Fruit fly (Drosophila melanogaster) whole organism, embryonic: ENCODE results near the gene Nsf2.

ENCODE experiments used
- Awh ChIP-seq: fragments of 200-800 bp; sonication (Bioruptor generic); IDR thresholded peaks from 2 replicates; pipeline ENCODE4, ENCODE4 v1.3.6; 2022; ENCODE audit warnings: missing biosample characterization, missing genetic modification characterization
- BEAF-32 ChIP-seq: fragments of 200-800 bp; sonication (Bioruptor generic); optimal IDR thresholded peaks from 3 replicates; lab custom pipeline; 2017; ENCODE audit warnings: missing biosample characterization, missing genetic modification characterization, mild to moderate bottlenecking, moderate library complexity, missing genetic modification reagents
- Bdp1 ChIP-seq: fragments of 200-800 bp; sonication (Bioruptor generic); optimal IDR thresholded peaks from 3 replicates; lab custom pipeline; 2016; ENCODE audit warnings: missing biosample characterization, missing genetic modification characterization
- CG10366 ChIP-seq: fragments of 200-800 bp; sonication (Bioruptor generic); IDR thresholded peaks from 2 replicates; pipeline ENCODE4 v1.3.6; 2022; ENCODE audit warnings: missing biosample characterization, missing genetic modification characterization
- CG11093 ChIP-seq: fragments of 200-800 bp; sonication (Bioruptor generic); IDR thresholded peaks from 3 replicates; pipeline ENCODE4 v1.3.6; 2022; ENCODE audit warnings: missing biosample characterization, missing genetic modification characterization
- CG11247 ChIP-seq: fragments of 200-800 bp; sonication (Bioruptor generic); IDR thresholded peaks from 2 replicates; pipeline ENCODE4 v1.3.6; 2022; ENCODE audit warnings: missing biosample characterization, missing genetic modification characterization
- CG11456 ChIP-seq: fragments of 200-800 bp; sonication (Bioruptor generic); IDR thresholded peaks from 3 replicates; pipeline ENCODE4 v1.3.6; 2022; ENCODE audit warnings: missing biosample characterization, missing genetic modification characterization
- CG12155 ChIP-seq: fragments of 200-800 bp; sonication (Bioruptor generic); optimal IDR thresholded peaks from 3 replicates; lab custom pipeline; 2016; ENCODE audit warnings: missing biosample characterization, missing genetic modification characterization
- CG12236 ChIP-seq: fragments of 200-800 bp; sonication (Bioruptor generic); optimal IDR thresholded peaks from 2 replicates; lab custom pipeline; 2016; ENCODE audit warnings: missing biosample characterization, missing genetic modification characterization
- CG12769 ChIP-seq: fragments of 200-800 bp; sonication (Bioruptor generic); optimal IDR thresholded peaks from 2 replicates; lab custom pipeline; 2019; ENCODE audit warnings: missing biosample characterization, mild to moderate bottlenecking, missing genetic modification characterization, moderate library complexity
- CG14710 ChIP-seq: fragments of 200-800 bp; sonication (Bioruptor generic); optimal IDR thresholded peaks from 3 replicates; lab custom pipeline; 2019; ENCODE audit warnings: missing biosample characterization, mild to moderate bottlenecking, missing genetic modification characterization, moderate library complexity
- CG1647 ChIP-seq: fragments of 200-800 bp; sonication (Bioruptor generic); optimal IDR thresholded peaks from 3 replicates; lab custom pipeline; 2016; ENCODE audit warnings: missing biosample characterization, missing genetic modification characterization
- CG17359 ChIP-seq: fragments of 200-800 bp; sonication (Bioruptor generic); optimal IDR thresholded peaks from 3 replicates; lab custom pipeline; 2018; ENCODE audit warnings: missing biosample characterization, mild to moderate bottlenecking, missing genetic modification characterization, moderate library complexity
- CG30020 ChIP-seq: fragments of 200-800 bp; optimal IDR thresholded peaks from 2 replicates; lab custom pipeline; 2019; ENCODE audit warnings: missing biosample characterization, mild to moderate bottlenecking, missing genetic modification characterization, moderate library complexity
- CG30403 ChIP-seq: fragments of 200-800 bp; sonication (Bioruptor generic); optimal IDR thresholded peaks from 3 replicates; lab custom pipeline; 2016; ENCODE audit warnings: missing biosample characterization, missing genetic modification characterization
- CG3065 ChIP-seq: fragments of 200-800 bp; sonication (Bioruptor generic); optimal IDR thresholded peaks from 2 replicates; lab custom pipeline; 2016; ENCODE audit warnings: missing biosample characterization, missing genetic modification characterization
- CG31224 ChIP-seq: fragments of 200-800 bp; sonication (Bioruptor generic); IDR thresholded peaks from 2 replicates; pipeline ENCODE4 v1.3.6; 2022; ENCODE audit warnings: missing biosample characterization, missing genetic modification characterization
- CG31441 ChIP-seq: fragments of 200-800 bp; sonication (Bioruptor generic); IDR thresholded peaks from 2 replicates; pipeline ENCODE4 v1.3.6; 2022; ENCODE audit warnings: missing biosample characterization, missing genetic modification characterization
- CG32767 ChIP-seq: fragments of 200-800 bp; sonication (Bioruptor generic); IDR thresholded peaks from 2 replicates; pipeline ENCODE4 v1.3.6; 2022; ENCODE audit warnings: missing biosample characterization, missing genetic modification characterization
- CG34376 ChIP-seq: fragments of 200-800 bp; sonication (Bioruptor generic); optimal IDR thresholded peaks from 2 replicates; lab custom pipeline; 2018; ENCODE audit warnings: missing biosample characterization, mild to moderate bottlenecking, missing genetic modification characterization
- CG3995 ChIP-seq: fragments of 200-800 bp; sonication (Bioruptor generic); optimal IDR thresholded peaks from 3 replicates; lab custom pipeline; 2016; ENCODE audit warnings: missing biosample characterization, missing genetic modification characterization
- CG4282 ChIP-seq: fragments of 200-800 bp; sonication (Bioruptor generic); optimal IDR thresholded peaks from 2 replicates; lab custom pipeline; 2016; ENCODE audit warnings: missing biosample characterization, missing genetic modification characterization
- CG7372 ChIP-seq: fragments of 200-800 bp; sonication (Bioruptor generic); IDR thresholded peaks from 2 replicates; pipeline ENCODE4 v1.3.6; 2022; ENCODE audit warnings: missing biosample characterization, missing genetic modification characterization
- CTCF ChIP-seq: fragments of 200-800 bp; sonication (Bioruptor generic); optimal IDR thresholded peaks from 2 replicates; lab custom pipeline; 2017; ENCODE audit warnings: missing biosample characterization, mild to moderate bottlenecking, missing genetic modification characterization, moderate library complexity
- HLH4C ChIP-seq: fragments of 200-800 bp; sonication (Bioruptor generic); IDR thresholded peaks from 3 replicates; pipeline ENCODE4 v1.3.6; 2022; ENCODE audit warnings: missing biosample characterization, missing genetic modification characterization; ENCODE audit not compliant: partially characterized antibody
- HLHmδ ChIP-seq: fragments of 200-800 bp; sonication (Bioruptor generic); optimal IDR thresholded peaks from 2 replicates; lab custom pipeline; 2018; ENCODE audit warnings: missing biosample characterization, mild to moderate bottlenecking, missing genetic modification characterization, moderate library complexity
- Meics ChIP-seq: fragments of 200-800 bp; sonication (Bioruptor generic); optimal IDR thresholded peaks from 2 replicates; lab custom pipeline; 2017; ENCODE audit warnings: missing biosample characterization, mild to moderate bottlenecking, missing genetic modification characterization
- NFAT ChIP-seq: fragments of 200-800 bp; sonication (Bioruptor generic); IDR thresholded peaks from 2 replicates; pipeline ENCODE4 v1.3.6; 2022; ENCODE audit warnings: missing biosample characterization, missing genetic modification characterization
- Nf-YA ChIP-seq: fragments of 200-800 bp; sonication (Bioruptor generic); IDR thresholded peaks from 2 replicates; pipeline ENCODE4 v1.3.6; 2022; ENCODE audit warnings: missing biosample characterization, missing genetic modification characterization
- Oaz ChIP-seq: fragments of 200-800 bp; sonication (Bioruptor generic); IDR thresholded peaks from 2 replicates; pipeline ENCODE4 v1.3.6; 2022; ENCODE audit warnings: missing biosample characterization, missing genetic modification characterization
- Oli ChIP-seq: fragments of 200-800 bp; sonication (Bioruptor generic); optimal IDR thresholded peaks from 2 replicates; lab custom pipeline; 2018; ENCODE audit warnings: missing biosample characterization, mild to moderate bottlenecking, missing genetic modification characterization, moderate library complexity
- Ptx1 ChIP-seq: fragments of 200-800 bp; sonication (Bioruptor generic); IDR thresholded peaks from 2 replicates; pipeline ENCODE4 v1.3.6; 2022; ENCODE audit warnings: missing biosample characterization, missing genetic modification characterization
- abd-A ChIP-seq: fragments of 200-800 bp; sonication (Bioruptor generic); optimal IDR thresholded peaks from 3 replicates; lab custom pipeline; 2019; ENCODE audit warnings: missing biosample characterization, mild to moderate bottlenecking, missing genetic modification characterization, moderate library complexity
- bcd ChIP-seq: fragments of 200-800 bp; sonication (Bioruptor generic); optimal IDR thresholded peaks from 2 replicates; lab custom pipeline; 2017; ENCODE audit warnings: missing biosample characterization, mild to moderate bottlenecking, missing genetic modification characterization
- br ChIP-seq: fragments of >200 bp; optimal IDR thresholded peaks from 2 replicates; lab custom pipeline; 2017
- bsh ChIP-seq, 2 experiments: fragments of 200-800 bp; sonication (Bioruptor generic); optimal IDR thresholded peaks; 2 replicates each; lab custom pipeline; 2017 to 2018; ENCODE audit warnings: mild to moderate bottlenecking in 2 of 2, missing biosample characterization in 2 of 2, missing genetic modification characterization in 2 of 2, moderate library complexity in 1 of 2
- btn ChIP-seq: fragments of 200-800 bp; sonication (Bioruptor generic); optimal IDR thresholded peaks from 2 replicates; lab custom pipeline; 2016; ENCODE audit warnings: missing biosample characterization, missing genetic modification characterization
- cad ChIP-seq: fragments of >200 bp; optimal IDR thresholded peaks from 2 replicates; lab custom pipeline; 2017; ENCODE audit warnings: missing biosample characterization, missing genetic modification characterization
- cwo ChIP-seq: fragments of 200-800 bp; sonication (Bioruptor generic); optimal IDR thresholded peaks from 3 replicates; lab custom pipeline; 2017; ENCODE audit warnings: missing biosample characterization, missing genetic modification characterization, mild to moderate bottlenecking, moderate library complexity, missing genetic modification reagents
- dmrt99B ChIP-seq: fragments of 200-800 bp; sonication (Bioruptor generic); optimal IDR thresholded peaks from 2 replicates; lab custom pipeline; 2018; ENCODE audit warnings: missing biosample characterization, mild to moderate bottlenecking, missing genetic modification characterization, moderate library complexity
- fd96Cb ChIP-seq: fragments of 200-800 bp; sonication (Bioruptor generic); optimal IDR thresholded peaks from 2 replicates; lab custom pipeline; 2018; ENCODE audit warnings: missing biosample characterization, mild to moderate bottlenecking, missing genetic modification characterization, moderate library complexity
- fru ChIP-seq: fragments of >200 bp; optimal IDR thresholded peaks from 2 replicates; lab custom pipeline; 2017
- gcm2 ChIP-seq: fragments of 200-800 bp; sonication (Bioruptor generic); optimal IDR thresholded peaks from 2 replicates; lab custom pipeline; 2016; ENCODE audit warnings: missing biosample characterization, missing genetic modification characterization
- gem ChIP-seq: fragments of 200-800 bp; sonication (Bioruptor generic); optimal IDR thresholded peaks from 2 replicates; lab custom pipeline; 2019; ENCODE audit warnings: missing biosample characterization, mild to moderate bottlenecking, missing genetic modification characterization, moderate library complexity
- hkb ChIP-seq, 2 experiments: fragments of 200-800 bp in 1 of 2; fragments of >200 bp in 1 of 2; sonication (Bioruptor generic) in 1 of 2; IDR thresholded peaks in 1 of 2; optimal IDR thresholded peaks in 1 of 2; 2 replicates each; pipeline versions ENCODE4 v1.3.6 to Lab custom; 2017 to 2022; ENCODE audit warnings: missing biosample characterization in 1 of 2, missing genetic modification characterization in 1 of 2
- kay ChIP-seq: fragments of 200-800 bp; sonication (Bioruptor generic); optimal IDR thresholded peaks from 2 replicates; lab custom pipeline; 2016; ENCODE audit warnings: missing biosample characterization, missing genetic modification characterization
- lola ChIP-seq, 3 experiments: fragments of >200 bp in 2 of 3; fragments of 200-800 bp in 1 of 3; sonication (Bioruptor generic) in 1 of 3; optimal IDR thresholded peaks; 2 replicates each; lab custom pipeline; 2017 to 2019; ENCODE audit warnings: missing biosample characterization in 3 of 3, missing genetic modification characterization in 3 of 3, mild to moderate bottlenecking in 1 of 3, moderate library complexity in 1 of 3
- prd ChIP-seq, 3 experiments: fragments of >200 bp in 2 of 3; fragments of 200-800 bp in 1 of 3; sonication (Bioruptor generic) in 1 of 3; optimal IDR thresholded peaks in 2 of 3; IDR thresholded peaks in 1 of 3; 2 replicates in 2 of 3; 3 replicates in 1 of 3; pipeline versions ENCODE4 v1.3.6 to Lab custom; 2017 to 2022; ENCODE audit warnings: missing biosample characterization in 1 of 3, missing genetic modification characterization in 1 of 3
- row ChIP-seq: fragments of 200-800 bp; sonication (Bioruptor generic); IDR thresholded peaks from 3 replicates; pipeline ENCODE4 v1.3.6; 2022; ENCODE audit warnings: missing biosample characterization, missing genetic modification characterization
- sens ChIP-seq: fragments of 200-800 bp; sonication (Bioruptor generic); peaks from one replicate; lab custom pipeline; 2016; ENCODE audit warnings: missing biosample characterization, missing genetic modification characterization
- sima ChIP-seq: fragments of 200-800 bp; sonication (Bioruptor generic); optimal IDR thresholded peaks from 2 replicates; lab custom pipeline; 2016; ENCODE audit warnings: missing biosample characterization, missing genetic modification characterization
- ttk ChIP-seq: fragments of 200-800 bp; sonication (Bioruptor generic); IDR thresholded peaks from 2 replicates; pipeline ENCODE4 v2.1.2; 2022; ENCODE audit warnings: missing biosample characterization, missing genetic modification characterization

The Nsf2 gene

DNA sequence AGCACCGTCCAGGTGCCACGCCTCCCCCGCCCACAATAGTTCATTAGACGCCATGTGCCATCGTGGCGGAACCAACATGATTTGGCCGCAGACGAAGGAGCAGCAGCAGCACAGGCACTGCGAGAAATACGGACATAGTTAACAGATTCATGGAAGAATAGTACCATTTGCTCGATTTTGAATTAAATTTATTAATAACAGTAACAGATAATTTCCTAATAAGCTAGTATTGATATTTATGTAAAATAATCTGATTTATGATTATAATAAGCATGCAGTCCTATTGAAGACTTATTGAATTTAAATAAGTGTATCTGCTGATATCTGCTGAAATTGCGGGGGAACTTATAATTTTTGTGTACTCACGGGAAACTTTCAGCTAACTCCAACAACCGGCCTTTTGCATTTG, 40.5 kb downstream of the Nsf2 start (continued):
- TF ChIP-seq bcd (GFP tag; lab: Kevin White, UChicago) (no peak), Oli (tag; lab: Kevin White, UChicago) (peak; percentile 1), BEAF-32 (GFP tag; lab: Kevin White, UChicago) (no peak), CG4282 (GFP tag; lab: Kevin White, UChicago) (no peak), Meics (GFP tag; lab: Kevin White, UChicago) (no peak), row (GFP tag; lab: Robert Waterston, UW) (peak; percentile 28), CG7372 (GFP tag; lab: Robert Waterston, UW) (no peak), btn (GFP tag; lab: Kevin White, UChicago) (no peak), Awh (peak; percentile 55; the same call in 1 of the 2 replicates), CG32767 (GFP tag; lab: Robert Waterston, UW) (no peak), CG11456 (GFP tag; lab: Robert Waterston, UW) (no peak), HLH4C (GFP tag; lab: Robert Waterston, UW) (no peak), Oaz (GFP tag; lab: Robert Waterston, UW) (no peak), gcm2 (no peak), Bdp1 (no peak), CG3065 (peak; percentile 67), CG30403 (GFP tag; lab: Kevin White, UChicago) (peak; percentile 3), CG11247 (GFP tag; lab: Robert Waterston, UW) (no peak), cwo (no peak), kay (GFP tag; lab: Kevin White, UChicago) (no peak), CTCF (no peak), fru (lab: Kevin White, UChicago) (no peak), bsh (GFP tag; optimal IDR thresholded peaks at IDR 0.05; lab: Kevin White, UChicago) (peak in 1 of 2 experiments; percentile 51), cad (GFP tag; lab: Kevin White, UChicago) (no peak), CG12236 (GFP tag; lab: Kevin White, UChicago) (no peak), NFAT (GFP tag; lab: Robert Waterston, UW) (no peak), CG14710 (peak; percentile 8), lola (GFP tag; optimal IDR thresholded peaks at IDR 0.05; lab: Kevin White, UChicago) (peak in 1 of 3 experiments; percentile 26), CG34376 (no peak), CG11093 (GFP tag; lab: Robert Waterston, UW) (no peak), CG1647 (GFP tag; lab: Kevin White, UChicago) (no peak), CG17359 (tag; lab: Kevin White, UChicago) (no peak), fd96Cb (tag; lab: Kevin White, UChicago) (peak; percentile 5), HLHmδ (GFP tag; lab: Kevin White, UChicago) (peak; percentile 27), CG10366 (GFP tag; lab: Robert Waterston, UW) (no peak), br (lab: Kevin White, UChicago) (no peak), hkb (optimal IDR thresholded peaks at IDR 0.05; lab: Kevin White, UChicago) (no peak), hkb (GFP tag; IDR thresholded peaks at IDR 0.05; lab: Robert Waterston, UW) (no peak), CG30020 (tag; lab: Kevin White, UChicago) (no peak), sima (no peak), CG12155 (GFP tag; lab: Kevin White, UChicago) (no peak), CG12769 (tag; lab: Kevin White, UChicago) (no peak), Ptx1 (GFP tag; lab: Robert Waterston, UW) (0 out of 2 replicates have a peak, but pooled peaks have one; percentile 12), prd (optimal IDR thresholded peaks at IDR 0.05; lab: Kevin White, UChicago) (no peak), prd (GFP tag; IDR thresholded peaks at IDR 0.05; lab: Robert Waterston, UW) (no peak), CG3995 (GFP tag; lab: Kevin White, UChicago) (no peak), abd-A (tag; lab: Kevin White, UChicago) (no peak), CG31224 (GFP tag; lab: Robert Waterston, UW) (0 out of 2 replicates have a peak, but pooled peaks have one; percentile 1), gem (tag; lab: Kevin White, UChicago) (peak; percentile 28), ttk (no peak), dmrt99B (tag; lab: Kevin White, UChicago) (peak; percentile 23), sens (GFP tag; lab: Kevin White, UChicago) (peak; percentile 81), Nf-YA (no peak), CG31441 (GFP tag; lab: Robert Waterston, UW) (peak; percentile 33; the same call in 1 of the 2 replicates)
